Fruit fly (Drosophila melanogaster): ENCODE data around the gene CG13282.
A peak's percentile ranks its signal among the peaks of the same experiment; 100 is the strongest.

The CG13282 gene

DNA sequence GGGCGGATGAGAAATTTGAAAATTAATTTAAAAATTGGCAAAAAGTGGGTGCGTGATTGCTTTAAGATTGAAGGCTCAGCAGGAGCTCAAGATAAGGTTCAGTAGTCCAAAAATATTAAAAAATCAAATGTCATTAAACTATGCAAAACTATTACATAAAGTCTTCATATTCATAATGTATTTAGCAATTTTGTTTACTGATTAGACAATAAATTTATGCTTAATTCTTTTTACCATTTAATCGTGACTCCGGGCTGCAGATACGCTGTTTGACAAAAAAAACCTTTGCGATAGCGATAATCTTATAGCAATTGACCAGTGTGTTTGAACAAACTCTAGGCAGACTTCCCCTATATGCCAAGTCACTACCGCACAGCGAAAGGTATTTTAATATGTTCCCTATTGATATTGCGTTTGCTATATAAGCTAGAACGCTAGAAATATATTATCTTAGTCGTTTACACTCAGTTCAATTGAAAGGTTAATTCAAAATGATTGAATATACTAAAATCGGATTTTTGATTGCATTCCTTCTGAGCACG lies 38.1 kb downstream of the CG13282 start, which contains the start of gene Ugt37E1:
TSS of gene Ugt37E1 (plus strand) at position 492 of the 542 bp plus-strand sequence.
- peak; percentile 58 for TF ChIP-seq kay (GFP tag; ENCODE audit: borderline replicate concordance)
- TF ChIP-seq CG7045 (GFP tag; optimal IDR thresholded peaks at IDR 0.05): no peak

DNA sequence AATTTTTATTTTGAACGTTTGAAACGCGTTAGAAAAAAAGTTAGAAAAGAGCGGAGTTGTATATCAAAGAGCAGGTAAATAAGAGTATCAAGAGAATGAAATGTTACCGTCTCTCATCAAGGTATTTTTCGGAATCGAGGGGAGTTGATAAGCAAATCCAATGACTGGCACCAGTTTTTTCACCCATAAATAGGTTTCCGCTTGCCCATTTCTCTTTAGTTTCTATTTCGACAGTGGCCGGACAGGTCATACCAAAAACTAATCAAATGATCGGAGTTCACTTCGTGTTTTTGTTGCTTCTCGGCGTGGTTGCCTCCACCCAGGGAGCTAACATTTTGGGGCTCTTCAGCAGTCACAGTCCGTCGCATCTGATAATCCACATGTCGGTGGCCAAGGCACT lies 40.3 kb downstream of the CG13282 start, which contains the start of gene Ugt37C2:
TSS of gene Ugt37C2 (plus strand) at position 242 of the 400 bp plus-strand sequence.
- TF ChIP-seq Mnt (GFP tag; optimal IDR thresholded peaks at IDR 0.05) (no peak), CG12768 (GFP tag; optimal IDR thresholded peaks at IDR 0.05) (no peak), CG14711 (tag; optimal IDR thresholded peaks at IDR 0.05) (no peak)

DNA sequence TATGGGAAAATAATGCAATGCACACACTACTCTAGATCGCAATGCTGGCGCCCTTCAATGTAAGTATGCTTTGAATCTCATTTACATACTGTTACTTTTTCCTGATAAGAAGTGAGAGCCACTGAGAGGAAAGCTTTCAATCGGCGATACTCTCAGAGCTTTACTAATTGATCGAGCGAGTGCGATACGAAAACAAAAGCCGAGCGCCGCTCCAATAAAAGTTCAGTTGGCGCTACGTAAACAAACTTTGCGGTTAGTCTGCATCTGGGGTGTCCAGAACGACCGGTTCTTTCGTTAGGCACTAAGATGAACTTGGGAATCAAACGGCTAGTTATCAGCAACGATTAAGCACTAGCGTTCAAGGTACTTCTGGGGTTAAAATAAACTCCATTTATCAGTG lies 43.0 kb downstream of the CG13282 start, which contains the start of gene CG17928:
TSS of gene CG17928 (plus strand) at position 224 of the 400 bp plus-strand sequence.
- TF ChIP-seq cnc (optimal IDR thresholded peaks at IDR 0.05) (no peak), cic (GFP tag; optimal IDR thresholded peaks at IDR 0.05) (no peak), kay (GFP tag; ENCODE audit: borderline replicate concordance) (peak; percentile 74), CG11617 (GFP tag; optimal IDR thresholded peaks at IDR 0.05) (no peak), Hr96 (GFP tag; optimal IDR thresholded peaks at IDR 0.05) (no peak), ovo (GFP tag; optimal IDR thresholded peaks at IDR 0.05) (no peak), pad (GFP tag; optimal IDR thresholded peaks at IDR 0.05) (no peak)

DNA sequence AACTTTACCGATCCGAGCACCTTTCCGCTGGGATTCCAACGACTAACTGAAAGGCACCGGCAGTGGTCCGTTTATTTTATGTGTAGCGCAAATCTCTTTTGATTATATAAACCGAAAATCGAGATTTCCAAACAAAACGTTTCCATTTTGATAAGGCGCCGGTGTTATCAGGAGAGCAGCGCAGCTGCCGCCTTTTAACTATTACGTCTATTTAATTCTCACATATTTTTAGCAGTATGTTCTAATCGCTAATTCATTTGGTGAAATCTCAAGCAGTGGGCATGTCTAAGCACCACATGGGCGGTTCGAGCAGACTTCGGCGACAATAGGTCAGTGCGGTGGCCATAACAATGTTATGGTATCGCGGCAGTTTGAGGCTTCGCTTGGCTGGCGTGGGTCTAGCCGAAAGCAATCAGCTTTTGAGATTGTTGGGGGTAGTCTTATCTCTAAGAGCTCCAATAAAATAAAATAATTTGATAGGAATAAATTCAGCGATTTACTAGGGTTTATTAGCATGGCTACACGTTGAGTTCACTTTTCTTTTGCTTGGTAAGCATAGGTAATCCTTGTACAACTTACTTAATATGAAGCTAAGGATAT lies 43.5 kb downstream of the CG13282 start, which contains the start of gene Cyt-b5-r:
TSS of gene Cyt-b5-r (minus strand) at position 51 of the 600 bp plus-strand sequence.
- TF ChIP-seq Crg-1 (GFP tag; optimal IDR thresholded peaks at IDR 0.05) (no peak), CG14711 (tag; optimal IDR thresholded peaks at IDR 0.05) (no peak), tj (GFP tag; optimal IDR thresholded peaks at IDR 0.05) (no peak), CG7101 (tag; optimal IDR thresholded peaks at IDR 0.05) (no peak), CG12768 (GFP tag; optimal IDR thresholded peaks at IDR 0.05) (no peak), CG7045 (GFP tag; optimal IDR thresholded peaks at IDR 0.05) (no peak), CG11617 (GFP tag; optimal IDR thresholded peaks at IDR 0.05) (no peak), cnc (optimal IDR thresholded peaks at IDR 0.05) (no peak), pad (GFP tag; optimal IDR thresholded peaks at IDR 0.05) (no peak), Mnt (GFP tag; optimal IDR thresholded peaks at IDR 0.05) (peak; percentile 6), cic (GFP tag; optimal IDR thresholded peaks at IDR 0.05) (peak; percentile 5), toe (GFP tag; optimal IDR thresholded peaks at IDR 0.05) (no peak), kay (GFP tag; ENCODE audit: borderline replicate concordance) (no peak)

DNA sequence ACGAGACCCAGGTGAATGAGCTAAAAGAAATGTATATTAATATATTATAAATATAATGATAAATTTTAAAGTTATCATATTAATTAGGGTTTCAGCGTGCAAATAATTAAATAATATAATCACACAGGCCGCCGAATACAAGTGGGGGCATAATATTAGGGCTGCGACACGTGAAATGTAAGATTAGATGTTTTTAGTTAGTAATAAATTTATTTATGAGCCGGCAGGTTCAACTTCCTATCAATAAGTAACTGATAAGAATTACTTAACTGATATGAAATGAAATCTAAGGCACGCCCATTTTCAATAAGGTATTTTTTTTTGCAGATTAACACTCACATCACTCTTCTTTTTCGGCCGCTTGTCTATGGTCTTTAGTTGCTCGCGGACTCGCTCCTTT lies 44.4 kb downstream of the CG13282 start:
- TF ChIP-seq cnc (optimal IDR thresholded peaks at IDR 0.05) (no peak), Mnt (GFP tag; optimal IDR thresholded peaks at IDR 0.05) (no peak), CG11617 (GFP tag; optimal IDR thresholded peaks at IDR 0.05) (no peak), cic (GFP tag; optimal IDR thresholded peaks at IDR 0.05) (no peak), Clk (GFP tag; optimal IDR thresholded peaks at IDR 0.05) (no peak), pad (GFP tag; optimal IDR thresholded peaks at IDR 0.05) (no peak), ovo (GFP tag; optimal IDR thresholded peaks at IDR 0.05) (no peak), tj (GFP tag; optimal IDR thresholded peaks at IDR 0.05) (no peak), CG1620 (GFP tag; optimal IDR thresholded peaks at IDR 0.05) (no peak), CG7045 (GFP tag; optimal IDR thresholded peaks at IDR 0.05) (no peak), CG5204 (GFP tag; optimal IDR thresholded peaks at IDR 0.05) (no peak), bab1 (GFP tag; optimal IDR thresholded peaks at IDR 0.05) (no peak), kay (GFP tag; ENCODE audit: borderline replicate concordance) (no peak), toe (GFP tag; optimal IDR thresholded peaks at IDR 0.05) (no peak), CG7101 (tag; optimal IDR thresholded peaks at IDR 0.05) (no peak), Crg-1 (GFP tag; optimal IDR thresholded peaks at IDR 0.05) (no peak), CG12768 (GFP tag; optimal IDR thresholded peaks at IDR 0.05) (no peak), Hr96 (GFP tag; optimal IDR thresholded peaks at IDR 0.05) (no peak)

DNA sequence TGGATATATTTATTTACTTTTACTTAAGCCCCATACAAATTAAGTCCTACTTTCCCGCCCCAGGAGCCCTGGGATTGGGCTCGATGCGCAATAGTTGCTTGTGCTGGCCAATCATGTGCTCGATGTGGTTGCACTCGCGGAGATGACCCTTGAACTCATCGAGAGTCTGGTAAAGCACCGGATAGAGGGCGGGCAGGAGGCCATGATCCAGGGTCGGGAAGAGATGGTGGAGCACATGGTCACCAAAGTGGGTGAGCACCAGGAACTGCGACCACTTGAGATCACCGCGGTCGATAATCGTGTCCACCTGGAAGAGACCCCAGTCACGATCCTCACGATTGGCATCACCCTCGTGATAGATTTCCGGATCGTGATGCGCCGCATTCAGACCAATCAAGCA lies 45.4 kb downstream of the CG13282 start:
- TF ChIP-seq CG14711 (tag; optimal IDR thresholded peaks at IDR 0.05) (no peak), CG33017 (tag; optimal IDR thresholded peaks at IDR 0.05) (no peak), kay (GFP tag; ENCODE audit: borderline replicate concordance) (peak; percentile 2), cic (GFP tag; optimal IDR thresholded peaks at IDR 0.05) (no peak), Mnt (GFP tag; optimal IDR thresholded peaks at IDR 0.05) (no peak), CG1620 (GFP tag; optimal IDR thresholded peaks at IDR 0.05) (no peak)

DNA sequence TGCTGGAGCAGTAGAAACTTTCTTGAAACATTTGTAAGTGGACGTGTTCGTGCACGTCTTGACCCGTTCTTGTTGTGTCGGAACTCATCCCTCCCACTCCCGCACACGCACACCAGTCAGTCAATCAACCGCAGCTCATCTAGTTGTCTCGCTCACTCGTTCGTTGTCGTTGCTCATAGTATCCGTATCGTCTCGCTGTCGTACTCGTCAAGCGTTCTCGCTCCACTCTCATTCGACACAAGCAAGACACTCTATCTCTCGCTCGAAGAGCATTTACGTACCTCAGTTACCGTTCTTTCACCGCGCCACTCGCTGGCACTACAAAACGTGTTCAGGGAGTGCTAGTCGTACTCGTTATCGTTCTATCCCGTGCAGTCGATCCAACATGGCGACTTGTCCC lies 46.8 kb downstream of the CG13282 start:
- no peak for TF ChIP-seq tj (GFP tag; optimal IDR thresholded peaks at IDR 0.05)
- no peak for TF ChIP-seq kay (GFP tag; ENCODE audit: borderline replicate concordance)
- TF ChIP-seq Mnt (GFP tag; optimal IDR thresholded peaks at IDR 0.05): no peak
- TF ChIP-seq CG1620 (GFP tag; optimal IDR thresholded peaks at IDR 0.05): no peak
- no peak for TF ChIP-seq CG14711 (tag; optimal IDR thresholded peaks at IDR 0.05)
- TF ChIP-seq ovo (GFP tag; optimal IDR thresholded peaks at IDR 0.05): no peak
- TF ChIP-seq CG11617 (GFP tag; optimal IDR thresholded peaks at IDR 0.05): no peak
- TF ChIP-seq CG7101 (tag; optimal IDR thresholded peaks at IDR 0.05): no peak
- no peak for TF ChIP-seq cic (GFP tag; optimal IDR thresholded peaks at IDR 0.05)
- TF ChIP-seq CG33017 (tag; optimal IDR thresholded peaks at IDR 0.05): no peak
- TF ChIP-seq CG12768 (GFP tag; optimal IDR thresholded peaks at IDR 0.05): no peak
- TF ChIP-seq bab1 (GFP tag; optimal IDR thresholded peaks at IDR 0.05): no peak
- TF ChIP-seq Hr96 (GFP tag; optimal IDR thresholded peaks at IDR 0.05): no peak

Data from whole organism, adult.